Worm (Caenorhabditis elegans): ENCODE measurements around the gene F54B3.4.

DNA sequence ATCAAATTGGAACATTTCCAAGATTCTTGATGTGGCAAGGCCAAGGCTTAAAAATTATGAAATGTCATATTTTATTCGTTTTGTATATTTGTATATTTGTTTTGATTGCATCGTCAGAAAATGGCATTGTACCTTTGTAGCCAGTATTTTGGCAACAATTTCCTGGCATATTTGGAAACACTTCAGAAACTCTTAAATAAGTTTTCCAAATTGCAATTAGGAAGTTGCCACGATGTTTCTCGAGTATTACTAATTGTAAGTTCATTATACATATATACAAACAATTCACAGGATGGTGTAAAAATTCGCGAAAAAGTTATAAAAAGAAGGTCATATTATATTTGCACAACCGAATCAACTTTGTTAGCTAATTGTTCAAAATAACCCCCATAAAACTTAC lies 44.3 kb upstream of the F54B3.4 start, which contains the start of gene idpp-8:
- no peak for TF ChIP-seq hlh-1 (tag; optimal IDR thresholded peaks at IDR 0.05)
- no peak for TF ChIP-seq ceh-39 (tag; optimal IDR thresholded peaks at IDR 0.05)

Measured in whole organism, mixed stage, embryonic.